Worm (Caenorhabditis elegans): ENCODE measurements around the gene cld-9.

DNA sequence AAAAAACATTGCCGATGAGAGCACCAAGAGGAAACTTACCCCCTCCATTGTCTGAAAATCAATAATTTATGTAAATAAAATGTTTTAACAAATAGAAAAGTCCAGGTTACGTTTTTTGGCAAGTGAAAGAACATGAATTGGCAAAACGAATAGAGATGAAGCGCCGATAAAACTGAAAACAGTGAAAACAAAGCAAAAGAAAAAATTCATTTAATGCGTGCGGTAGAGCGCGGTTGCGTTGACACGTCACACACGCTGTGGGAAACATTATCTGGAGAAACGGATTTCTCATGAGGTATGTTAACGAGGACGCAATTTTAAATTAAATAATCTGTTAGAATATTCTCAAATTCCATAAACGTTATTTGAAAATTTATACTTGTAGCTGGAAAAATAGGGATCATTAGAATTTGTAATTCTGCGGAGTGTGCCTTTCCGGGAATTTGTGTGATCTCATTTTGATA, 36.4 kb downstream of the cld-9 start, which contains the start of gene zipt-9:
- TF ChIP-seq ceh-82 (tag; optimal IDR thresholded peaks at IDR 0.05) = no peak
- TF ChIP-seq ceh-44 (GFP tag; IDR thresholded peaks at IDR 0.05) = 0 out of 2 replicates have a peak, but pooled peaks have one; percentile 51
- no peak for TF ChIP-seq lir-3 (tag; optimal IDR thresholded peaks at IDR 0.05)
- no peak for TF ChIP-seq egl-27 (tag; optimal IDR thresholded peaks at IDR 0.05)
- TF ChIP-seq R02D3.7 (tag; optimal IDR thresholded peaks at IDR 0.05) = no peak
- no peak for TF ChIP-seq nhr-42 (GFP tag; IDR thresholded peaks at IDR 0.05)
- TF ChIP-seq dpl-1 (GFP tag; optimal IDR thresholded peaks at IDR 0.05) = peak; percentile 67
- no peak for TF ChIP-seq pha-4 (GFP tag; IDR thresholded peaks at IDR 0.05)
- no peak for TF ChIP-seq pha-4 (tag; optimal IDR thresholded peaks at IDR 0.05)
- no peak for TF ChIP-seq ZK546.5 (tag; optimal IDR thresholded peaks at IDR 0.05)
- TF ChIP-seq nhr-28 (tag; optimal IDR thresholded peaks at IDR 0.05) = no peak
- TF ChIP-seq dve-1 (tag; optimal IDR thresholded peaks at IDR 0.05; ENCODE audit: insufficient read depth) = peak; percentile 88
- peak; percentile 56 for TF ChIP-seq nhr-11 (tag; optimal IDR thresholded peaks at IDR 0.05)

Measured in whole organism, L4 larva.